Fruit fly (Drosophila melanogaster) whole organism, embryonic: ENCODE measurements around the gene CG13601.

Experiments
- Ada2b ChIP-seq: fragments of 200-800 bp; sonication (Bioruptor generic); IDR thresholded peaks from 2 replicates; pipeline ENCODE4 v1.3.6; 2022; ENCODE audit warnings: missing biosample characterization, missing genetic modification characterization
- B-H1 ChIP-seq: fragments of 200-800 bp; sonication (Bioruptor generic); IDR thresholded peaks from 3 replicates; pipeline ENCODE4 v1.3.6; 2022; ENCODE audit warnings: missing biosample characterization, missing genetic modification characterization
- C15 ChIP-seq: fragments of 200-800 bp; sonication (Bioruptor generic); IDR thresholded peaks from 3 replicates; pipeline ENCODE4 v1.3.6; 2022; ENCODE audit warnings: missing biosample characterization, missing genetic modification characterization
- CG10147 ChIP-seq: fragments of 200-800 bp; sonication (Bioruptor generic); optimal IDR thresholded peaks from 2 replicates; lab custom pipeline; 2019; ENCODE audit warnings: missing biosample characterization, mild to moderate bottlenecking, missing genetic modification characterization, moderate library complexity
- CG12155 ChIP-seq: fragments of 200-800 bp; sonication (Bioruptor generic); optimal IDR thresholded peaks from 3 replicates; lab custom pipeline; 2016; ENCODE audit warnings: missing biosample characterization, missing genetic modification characterization
- CG16815 ChIP-seq: fragments of 200-800 bp; sonication (Bioruptor generic); optimal IDR thresholded peaks from 3 replicates; lab custom pipeline; 2017; ENCODE audit warnings: missing biosample characterization, mild to moderate bottlenecking, missing genetic modification characterization
- CG17568 ChIP-seq: fragments of 200-800 bp; sonication (Bioruptor generic); optimal IDR thresholded peaks from 2 replicates; lab custom pipeline; 2018; ENCODE audit warnings: missing biosample characterization, mild to moderate bottlenecking, missing genetic modification characterization, moderate library complexity
- CG17829 ChIP-seq: fragments of 200-800 bp; optimal IDR thresholded peaks from 2 replicates; lab custom pipeline; 2019; ENCODE audit warnings: missing biosample characterization, mild to moderate bottlenecking, missing genetic modification characterization, moderate library complexity
- CG1792 ChIP-seq: fragments of 200-800 bp; sonication (Bioruptor generic); optimal IDR thresholded peaks from 2 replicates; lab custom pipeline; 2016; ENCODE audit warnings: missing biosample characterization, missing genetic modification characterization
- CG2129 ChIP-seq: fragments of 200-800 bp; sonication (Bioruptor generic); IDR thresholded peaks from 2 replicates; pipeline ENCODE4 v1.3.6; 2022; ENCODE audit warnings: missing biosample characterization, missing genetic modification characterization; ENCODE audit not compliant: partially characterized antibody
- CG30020 ChIP-seq: fragments of 200-800 bp; optimal IDR thresholded peaks from 2 replicates; lab custom pipeline; 2019; ENCODE audit warnings: missing biosample characterization, mild to moderate bottlenecking, missing genetic modification characterization, moderate library complexity
- CG32772 ChIP-seq: fragments of 200-800 bp; sonication (Bioruptor generic); IDR thresholded peaks from 2 replicates; pipeline ENCODE4 v1.3.6; 2022; ENCODE audit warnings: missing biosample characterization, missing genetic modification characterization
- CG3847 ChIP-seq: fragments of 200-800 bp; sonication (Bioruptor generic); IDR thresholded peaks from 2 replicates; pipeline ENCODE4 v1.3.6; 2022; ENCODE audit warnings: missing biosample characterization, missing genetic modification characterization
- CG7839 ChIP-seq: fragments of 200-800 bp; sonication (Bioruptor generic); optimal IDR thresholded peaks from 3 replicates; lab custom pipeline; 2018; ENCODE audit warnings: missing biosample characterization, mild to moderate bottlenecking, missing genetic modification characterization, moderate library complexity
- CG7987 ChIP-seq: fragments of 200-800 bp; sonication (Bioruptor generic); optimal IDR thresholded peaks from 2 replicates; lab custom pipeline; 2018; ENCODE audit warnings: missing biosample characterization, mild to moderate bottlenecking, missing genetic modification characterization, moderate library complexity
- CkIIα-i1 ChIP-seq: fragments of 200-800 bp; sonication (Bioruptor generic); IDR thresholded peaks from 2 replicates; pipeline ENCODE4 v1.3.6; 2022; ENCODE audit warnings: missing biosample characterization, missing genetic modification characterization
- Lhr ChIP-seq: fragments of 200-800 bp; sonication (Bioruptor generic); optimal IDR thresholded peaks from 3 replicates; lab custom pipeline; 2017; ENCODE audit warnings: mild to moderate bottlenecking, missing biosample characterization, missing genetic modification reagents, missing genetic modification characterization
- NC2α ChIP-seq: fragments of 200-800 bp; sonication (Bioruptor generic); optimal IDR thresholded peaks from 2 replicates; lab custom pipeline; 2016; ENCODE audit warnings: missing biosample characterization, missing genetic modification characterization
- Neu2 ChIP-seq: fragments of 200-800 bp; sonication (Bioruptor generic); optimal IDR thresholded peaks from 3 replicates; lab custom pipeline; 2016; ENCODE audit warnings: missing biosample characterization, missing genetic modification characterization, borderline replicate concordance
- Nf-YB ChIP-seq: fragments of 200-800 bp; sonication (Bioruptor generic); optimal IDR thresholded peaks from 3 replicates; lab custom pipeline; 2019; ENCODE audit warnings: missing biosample characterization, mild to moderate bottlenecking, missing genetic modification characterization, moderate library complexity
- NfI ChIP-seq: fragments of 200-800 bp; sonication (Bioruptor generic); optimal IDR thresholded peaks from 3 replicates; lab custom pipeline; 2018; ENCODE audit warnings: missing biosample characterization, mild to moderate bottlenecking, missing genetic modification characterization, moderate library complexity
- Optix ChIP-seq: fragments of 200-800 bp; sonication (Bioruptor generic); IDR thresholded peaks from 3 replicates; pipeline ENCODE4 v1.3.6; 2022; ENCODE audit warnings: missing biosample characterization, missing genetic modification characterization
- Ptx1 ChIP-seq: fragments of 200-800 bp; sonication (Bioruptor generic); IDR thresholded peaks from 2 replicates; pipeline ENCODE4 v1.3.6; 2022; ENCODE audit warnings: missing biosample characterization, missing genetic modification characterization
- Ssrp ChIP-seq: fragments of 200-800 bp; sonication (Bioruptor generic); optimal IDR thresholded peaks from 2 replicates; lab custom pipeline; 2018; ENCODE audit warnings: missing biosample characterization, mild to moderate bottlenecking, missing genetic modification characterization, moderate library complexity
- ab ChIP-seq: fragments of 200-800 bp; sonication (Bioruptor generic); optimal IDR thresholded peaks from 2 replicates; lab custom pipeline; 2016; ENCODE audit warnings: missing biosample characterization, missing genetic modification characterization
- chif ChIP-seq, 2 experiments: fragments of 200-800 bp; sonication (Bioruptor generic); optimal IDR thresholded peaks; 3 replicates each; lab custom pipeline; 2016; ENCODE audit warnings: missing biosample characterization in 2 of 2, missing genetic modification characterization in 2 of 2
- disco-r ChIP-seq: fragments of 200-800 bp; sonication (Bioruptor generic); optimal IDR thresholded peaks from 2 replicates; lab custom pipeline; 2016; ENCODE audit warnings: missing biosample characterization, missing genetic modification characterization
- dm ChIP-seq: fragments of 200-800 bp; sonication (Bioruptor generic); optimal IDR thresholded peaks from 3 replicates; lab custom pipeline; 2016; ENCODE audit warnings: missing biosample characterization, missing genetic modification characterization
- dmrt11E ChIP-seq: fragments of 200-800 bp; sonication (Bioruptor generic); optimal IDR thresholded peaks from 3 replicates; lab custom pipeline; 2018; ENCODE audit warnings: missing biosample characterization, mild to moderate bottlenecking, missing genetic modification characterization, moderate library complexity
- ems ChIP-seq: fragments of 200-800 bp; sonication (Bioruptor generic); optimal IDR thresholded peaks from 3 replicates; lab custom pipeline; 2016; ENCODE audit warnings: missing biosample characterization, missing genetic modification characterization
- eve ChIP-seq, 2 experiments: fragments of >200 bp; optimal IDR thresholded peaks; 2 replicates each; lab custom pipeline; 2017; ENCODE audit warnings: missing biosample characterization in 2 of 2, missing genetic modification characterization in 2 of 2
- ewg ChIP-seq: fragments of 200-800 bp; sonication (Bioruptor generic); optimal IDR thresholded peaks from 3 replicates; lab custom pipeline; 2017; ENCODE audit warnings: mild to moderate bottlenecking, missing biosample characterization, missing genetic modification reagents, missing genetic modification characterization
- gcm2 ChIP-seq: fragments of 200-800 bp; sonication (Bioruptor generic); optimal IDR thresholded peaks from 2 replicates; lab custom pipeline; 2016; ENCODE audit warnings: missing biosample characterization, missing genetic modification characterization
- h ChIP-seq: fragments of >200 bp; optimal IDR thresholded peaks from 2 replicates; lab custom pipeline; 2017
- ham ChIP-seq: fragments of 200-800 bp; sonication (Bioruptor generic); IDR thresholded peaks from 2 replicates; pipeline ENCODE4 v1.3.6; 2022; ENCODE audit warnings: missing biosample characterization, missing genetic modification characterization
- kay ChIP-seq: fragments of 200-800 bp; sonication (Bioruptor generic); optimal IDR thresholded peaks from 2 replicates; lab custom pipeline; 2016; ENCODE audit warnings: missing biosample characterization, missing genetic modification characterization
- lola ChIP-seq, 3 experiments: fragments of >200 bp in 2 of 3; fragments of 200-800 bp in 1 of 3; sonication (Bioruptor generic) in 1 of 3; optimal IDR thresholded peaks; 2 replicates each; lab custom pipeline; 2017 to 2019; ENCODE audit warnings: missing biosample characterization in 3 of 3, missing genetic modification characterization in 3 of 3, mild to moderate bottlenecking in 1 of 3, moderate library complexity in 1 of 3
- oc ChIP-seq: fragments of 200-800 bp; sonication (Bioruptor generic); optimal IDR thresholded peaks from 2 replicates; lab custom pipeline; 2018; ENCODE audit warnings: missing biosample characterization, mild to moderate bottlenecking, missing genetic modification characterization, moderate library complexity
- pnt ChIP-seq: fragments of 200-800 bp; sonication (Bioruptor generic); optimal IDR thresholded peaks from 3 replicates; lab custom pipeline; 2016; ENCODE audit warnings: missing biosample characterization, missing genetic modification characterization
- prd ChIP-seq, 3 experiments: fragments of >200 bp in 2 of 3; fragments of 200-800 bp in 1 of 3; sonication (Bioruptor generic) in 1 of 3; optimal IDR thresholded peaks in 2 of 3; IDR thresholded peaks in 1 of 3; 2 replicates in 2 of 3; 3 replicates in 1 of 3; pipeline versions ENCODE4 v1.3.6 to Lab custom; 2017 to 2022; ENCODE audit warnings: missing biosample characterization in 1 of 3, missing genetic modification characterization in 1 of 3
- salm ChIP-seq: fragments of 200-800 bp; sonication (Bioruptor generic); optimal IDR thresholded peaks from 2 replicates; lab custom pipeline; 2018; ENCODE audit warnings: missing biosample characterization, mild to moderate bottlenecking, missing genetic modification characterization
- scrt ChIP-seq: fragments of 200-800 bp; sonication (Bioruptor generic); optimal IDR thresholded peaks from 2 replicates; lab custom pipeline; 2018; ENCODE audit warnings: missing biosample characterization, mild to moderate bottlenecking, missing genetic modification characterization, moderate library complexity
- tio ChIP-seq: fragments of 200-800 bp; sonication (Bioruptor generic); optimal IDR thresholded peaks from 2 replicates; lab custom pipeline; 2017; ENCODE audit warnings: missing biosample characterization, missing genetic modification characterization, inconsistent platforms
- vvl ChIP-seq: fragments of 200-800 bp; sonication (Bioruptor generic); IDR thresholded peaks from 2 replicates; pipeline ENCODE4 v1.3.6; 2022; ENCODE audit warnings: missing biosample characterization, missing genetic modification characterization
- wek ChIP-seq: fragments of 200-800 bp; sonication (Bioruptor generic); optimal IDR thresholded peaks from 3 replicates; lab custom pipeline; 2018; ENCODE audit warnings: missing biosample characterization, mild to moderate bottlenecking, missing genetic modification characterization, moderate library complexity
- wor ChIP-seq: fragments of 200-800 bp; sonication (Bioruptor generic); IDR thresholded peaks from 2 replicates; pipeline ENCODE4 v1.3.6; 2022; ENCODE audit warnings: missing biosample characterization, missing genetic modification characterization
- zfh1 ChIP-seq: fragments of 200-800 bp; sonication (Bioruptor generic); IDR thresholded peaks from 3 replicates; pipeline ENCODE4 v1.3.6; 2022; ENCODE audit warnings: missing biosample characterization, missing genetic modification characterization

CG13601 gene

dm6 chr3R:23939921-23940839 lies 12.7 kb upstream of the CG13601 start (continued):
- TF ChIP-seq zfh1 (peak; percentile 87), lola (GFP tag; optimal IDR thresholded peaks at IDR 0.05; lab: Kevin White, UChicago) (peak in 1 of 3 experiments; percentile 82), CG30020 (peak; percentile 10), CG3847 (GFP tag; lab: Robert Waterston, UW) (peak; percentile 19; the same call in 1 of the 2 replicates), wek (GFP tag; lab: Kevin White, UChicago) (peak; percentile 93), CG12155 (peak; percentile 9), pnt (GFP tag; lab: Kevin White, UChicago) (peak; percentile 12), salm (tag; lab: Kevin White, UChicago) (peak; percentile 85), CG17829 (tag; lab: Kevin White, UChicago) (peak; percentile 52), CkIIα-i1 (GFP tag; lab: Robert Waterston, UW) (peak; percentile 35; the same call in 1 of the 2 replicates), CG32772 (peak; percentile 47; the same call in 1 of the 2 replicates), disco-r (GFP tag; lab: Kevin White, UChicago) (no peak), CG1792 (GFP tag; lab: Kevin White, UChicago) (peak; percentile 62), tio (GFP tag; lab: Kevin White, UChicago) (peak; percentile 67), gcm2 (peak; percentile 28), wor (GFP tag; lab: Robert Waterston, UW) (peak; percentile 41; the same call in 1 of the 2 replicates), h (lab: Kevin White, UChicago) (no peak), CG7987 (peak; percentile 84), NC2α (peak; percentile 60), prd (optimal IDR thresholded peaks at IDR 0.05; lab: Kevin White, UChicago) (no peak), prd (GFP tag; IDR thresholded peaks at IDR 0.05; lab: Robert Waterston, UW) (peak; percentile 33; the same call in 2 of the 3 replicates), C15 (GFP tag; lab: Robert Waterston, UW) (peak; percentile 62; the same call in 1 of the 3 replicates), Ssrp (tag; lab: Kevin White, UChicago) (peak; percentile 13), Lhr (GFP tag; lab: Kevin White, UChicago) (peak; percentile 88), ham (GFP tag; lab: Robert Waterston, UW) (no peak), Ptx1 (GFP tag; lab: Robert Waterston, UW) (no peak; the same call in 1 of the 2 replicates), Neu2 (GFP tag; lab: Kevin White, UChicago) (no peak), oc (peak; percentile 93), eve (GFP tag; optimal IDR thresholded peaks at IDR 0.05; lab: Kevin White, UChicago) (peak in 1 of 2 experiments; percentile 75), dmrt11E (tag; lab: Kevin White, UChicago) (peak; percentile 87), B-H1 (GFP tag; lab: Robert Waterston, UW) (peak; percentile 63; the same call in 2 of the 3 replicates), CG7839 (tag; lab: Kevin White, UChicago) (peak; percentile 58), vvl (peak; percentile 72), Ada2b (no peak), NfI (GFP tag; lab: Kevin White, UChicago) (peak; percentile 50), CG10147 (GFP tag; lab: Kevin White, UChicago) (peak; percentile 28), ab (GFP tag; lab: Kevin White, UChicago) (no peak), Nf-YB (peak; percentile 70), chif (GFP tag; optimal IDR thresholded peaks at IDR 0.05; lab: Kevin White, UChicago) (peak; percentile 49 to 80), Optix (GFP tag; lab: Robert Waterston, UW) (peak; percentile 54; the same call in 1 of the 3 replicates), CG17568 (GFP tag; lab: Kevin White, UChicago) (peak; percentile 94), dm (GFP tag; lab: Kevin White, UChicago) (peak; percentile 15), ewg (GFP tag; lab: Kevin White, UChicago) (peak; percentile 73), ems (GFP tag; lab: Kevin White, UChicago) (peak; percentile 3), scrt (peak; percentile 61), kay (GFP tag; lab: Kevin White, UChicago) (peak; percentile 59), CG16815 (GFP tag; lab: Kevin White, UChicago) (peak; percentile 28), CG2129 (GFP tag; lab: Robert Waterston, UW) (no peak)
